Worm (Caenorhabditis elegans): ENCODE results near the gene eor-2.

- TF ChIP-seq elt-1 (tag; optimal IDR thresholded peaks at IDR 0.05; ENCODE audit: borderline replicate concordance, insufficient read depth) = no peak
- TF ChIP-seq snpc-4 (tag; optimal IDR thresholded peaks at IDR 0.05) = no peak
- no peak for TF ChIP-seq nhr-76 (tag; optimal IDR thresholded peaks at IDR 0.05)
- TF ChIP-seq nhr-28 (tag; optimal IDR thresholded peaks at IDR 0.05) = no peak
- no peak for TF ChIP-seq pha-4 (tag; optimal IDR thresholded peaks at IDR 0.05)
- TF ChIP-seq nhr-237 (tag; optimal IDR thresholded peaks at IDR 0.05) = no peak
- no peak for TF ChIP-seq mls-2 (tag; optimal IDR thresholded peaks at IDR 0.05)
- no peak for TF ChIP-seq ceh-83 (GFP tag; optimal IDR thresholded peaks at IDR 0.05)
These were observed 5.0 kb downstream of the eor-2 start for ce11 chrX:14607770-14608169.
